Worm (Caenorhabditis elegans) whole organism, L1 larva: Measurements from ENCODE around the gene F58E6.6.

ENCODE experiments used
- ama-1 ChIP-seq: fragments of 150-350 bp; optimal IDR thresholded peaks from 2 replicates; lab custom pipeline; 2014
- elt-2 ChIP-seq: sonication (generic microtip); optimal IDR thresholded peaks from 2 replicates; lab custom pipeline; 2016; ENCODE audit warnings: missing genetic modification characterization, mild to moderate bottlenecking, inconsistent platforms, missing compliant biosample characterization, missing genetic modification reagents
- ets-5 ChIP-seq: fragments of 200-800 bp; sonication (Bioruptor generic); IDR thresholded peaks from 2 replicates; pipeline ENCODE4 v1.3.6; 2022; ENCODE audit warnings: missing genetic modification characterization, missing compliant biosample characterization
- lin-14 ChIP-seq: fragments of 200-800 bp; sonication (Bioruptor generic); optimal IDR thresholded peaks from 2 replicates; lab custom pipeline; 2018; ENCODE audit warnings: mild to moderate bottlenecking, missing genetic modification characterization, moderate library complexity, missing compliant biosample characterization
- pag-3 ChIP-seq: sonication (generic microtip); optimal IDR thresholded peaks from 2 replicates; lab custom pipeline; 2017; ENCODE audit warnings: missing genetic modification characterization, mild to moderate bottlenecking, missing compliant biosample characterization, antibody characterized with exemption, borderline replicate concordance; ENCODE audit not compliant: insufficient read depth
- pqm-1 ChIP-seq: sonication (generic microtip); optimal IDR thresholded peaks from 3 replicates; lab custom pipeline; 2017; ENCODE audit warnings: missing biosample characterization, missing genetic modification characterization
- skn-1 ChIP-seq: fragments of 150-350 bp; optimal IDR thresholded peaks from 2 replicates; lab custom pipeline; 2014; ENCODE audit warnings: missing biosample characterization, missing genetic modification characterization
- unc-130 ChIP-seq: fragments of 150-350 bp; optimal IDR thresholded peaks from 2 replicates; lab custom pipeline; 2017; ENCODE audit warnings: missing biosample characterization, missing genetic modification characterization, inconsistent platforms
- unc-62 ChIP-seq: fragments of 150-350 bp; optimal IDR thresholded peaks from 2 replicates; lab custom pipeline; 2014; ENCODE audit warnings: missing biosample characterization, missing genetic modification reagents, missing genetic modification characterization
- ztf-11 ChIP-seq, 2 experiments: sonication (generic microtip); optimal IDR thresholded peaks; 2 replicates each; lab custom pipeline; 2016 to 2017; ENCODE audit warnings: missing genetic modification characterization in 2 of 2, missing biosample characterization in 1 of 2, missing compliant biosample characterization in 1 of 2
- ztf-4 ChIP-seq: fragments of 150-350 bp; optimal IDR thresholded peaks from 2 replicates; lab custom pipeline; 2014; ENCODE audit warnings: missing biosample characterization, missing genetic modification characterization

DNA sequence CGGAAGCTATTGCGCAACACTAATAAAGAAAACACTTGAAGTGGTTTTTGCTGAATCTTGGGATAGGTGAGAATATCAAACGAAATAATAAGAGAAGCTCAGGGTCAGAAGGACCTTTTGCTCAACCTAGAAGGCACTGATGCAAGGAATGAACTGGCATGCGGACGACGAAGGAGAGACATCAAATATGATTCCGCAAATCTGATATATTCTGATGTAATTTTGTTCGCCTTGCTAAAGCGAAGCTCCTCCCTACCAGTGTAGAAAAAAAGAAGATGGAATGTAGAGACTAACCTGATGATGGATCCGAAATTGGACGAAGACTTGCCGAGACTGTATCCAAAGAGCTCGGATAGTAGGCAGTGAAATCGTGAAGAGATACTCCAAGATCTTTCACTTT, 15.1 kb upstream of the F58E6.6 start:
- TF ChIP-seq ztf-11 (tag; optimal IDR thresholded peaks at IDR 0.05; lab: Kevin White, UChicago) (no peak), skn-1 (no peak), pag-3 (tag; lab: Kevin White, UChicago) (no peak), ztf-4 (tag; lab: Kevin White, UChicago) (no peak), unc-62 (GFP tag; lab: Kevin White, UChicago) (no peak), ama-1 (lab: Kevin White, UChicago) (no peak), pqm-1 (no peak), elt-2 (tag; lab: Kevin White, UChicago) (no peak), unc-130 (tag; lab: Kevin White, UChicago) (no peak), ets-5 (no peak), lin-14 (GFP tag; lab: Kevin White, UChicago) (peak; percentile 22)
